Worm (Caenorhabditis elegans) whole organism, young adult: ENCODE results near the gene F31F4.11.

Experiments
- B0261.1 ChIP-seq: sonication (generic microtip); optimal IDR thresholded peaks from 2 replicates; lab custom pipeline; 2016; ENCODE audit warnings: mild to moderate bottlenecking, missing genetic modification characterization, moderate library complexity, missing compliant biosample characterization
- C06A6.2 ChIP-seq: fragments of 200-800 bp; sonication (Bioruptor generic); conservative IDR thresholded peaks from 2 replicates; pipeline ENCODE4 v1.3.6; 2022; ENCODE audit warnings: missing genetic modification characterization, missing compliant biosample characterization
- C17E4.6 ChIP-seq: fragments of 200-800 bp; sonication (Bioruptor generic); IDR thresholded peaks from 2 replicates; pipeline ENCODE4 v1.3.6; 2022; ENCODE audit warnings: missing genetic modification reagents, missing genetic modification characterization, missing compliant biosample characterization
- F22D6.2 ChIP-seq: sonication (generic microtip); optimal IDR thresholded peaks from 2 replicates; lab custom pipeline; 2016; ENCODE audit warnings: mild to moderate bottlenecking, missing genetic modification characterization, missing compliant biosample characterization
- F23B12.7 ChIP-seq: sonication (generic microtip); optimal IDR thresholded peaks from 2 replicates; lab custom pipeline; 2017; ENCODE audit warnings: missing genetic modification characterization, mild to moderate bottlenecking, missing compliant biosample characterization, antibody characterized with exemption, moderate library complexity; ENCODE audit not compliant: insufficient read depth
- F33H1.4 ChIP-seq: fragments of 200-800 bp; sonication (Bioruptor generic); IDR thresholded peaks from 2 replicates; pipeline ENCODE4 v1.3.6; 2022; ENCODE audit warnings: missing genetic modification reagents, missing genetic modification characterization, missing compliant biosample characterization
- K11D2.4 ChIP-seq: fragments of 200-800 bp; sonication (Bioruptor generic); IDR thresholded peaks from 2 replicates; pipeline ENCODE4 v1.3.6; 2022; ENCODE audit warnings: missing genetic modification reagents, missing genetic modification characterization, missing compliant biosample characterization
- Y56A3A.18 ChIP-seq: fragments of 200-800 bp; sonication (Bioruptor generic); IDR thresholded peaks from 2 replicates; pipeline ENCODE4 v1.3.6; 2022; ENCODE audit warnings: missing genetic modification reagents, missing genetic modification characterization, missing compliant biosample characterization
- ZK185.1 ChIP-seq: sonication (generic microtip); optimal IDR thresholded peaks from 2 replicates; lab custom pipeline; 2016; ENCODE audit warnings: mild to moderate bottlenecking, missing genetic modification characterization, missing compliant biosample characterization; ENCODE audit not compliant: poor library complexity, severe bottlenecking
- ama-1 ChIP-seq, 3 experiments: fragments of 150-350 bp in 1 of 3; sonication (generic microtip) in 2 of 3; optimal IDR thresholded peaks; 2 replicates each; lab custom pipeline; 2014 to 2018; ENCODE audit warnings: missing biosample characterization in 2 of 3, missing genetic modification characterization in 2 of 3, missing genetic modification reagents in 2 of 3
- bed-1 ChIP-seq: fragments of 200-800 bp; sonication (Bioruptor generic); IDR thresholded peaks from 2 replicates; pipeline ENCODE4 v1.3.6; 2022; ENCODE audit warnings: missing genetic modification reagents, missing genetic modification characterization, missing compliant biosample characterization
- cebp-1 ChIP-seq, 2 experiments: fragments of 200-800 bp in 1 of 2; sonication (Bioruptor generic) in 1 of 2; sonication (generic microtip) in 1 of 2; IDR thresholded peaks in 1 of 2; optimal IDR thresholded peaks in 1 of 2; 2 replicates each; pipeline versions ENCODE4 v1.3.6 to Lab custom; 2017 to 2022; ENCODE audit warnings: missing compliant biosample characterization in 2 of 2, missing genetic modification characterization in 2 of 2, mild to moderate bottlenecking in 1 of 2, missing genetic modification reagents in 1 of 2, moderate library complexity in 1 of 2
- ceh-27 ChIP-seq: fragments of 200-800 bp; sonication (Bioruptor generic); optimal IDR thresholded peaks from 2 replicates; lab custom pipeline; 2018; ENCODE audit warnings: mild to moderate bottlenecking, missing genetic modification characterization, moderate library complexity, missing compliant biosample characterization
- ceh-91 ChIP-seq: fragments of 200-800 bp; sonication (Bioruptor generic); IDR thresholded peaks from 2 replicates; pipeline ENCODE4 v1.3.6; 2022; ENCODE audit warnings: missing genetic modification reagents, missing genetic modification characterization, missing compliant biosample characterization
- egrh-3 ChIP-seq: fragments of 200-800 bp; sonication (Bioruptor generic); IDR thresholded peaks from 2 replicates; pipeline ENCODE4 v1.3.6; 2022; ENCODE audit warnings: missing genetic modification reagents, missing genetic modification characterization, missing compliant biosample characterization
- ekl-4 ChIP-seq: fragments of 200-800 bp; sonication (Bioruptor generic); IDR thresholded peaks from 2 replicates; pipeline ENCODE4 v1.3.6; 2022; ENCODE audit warnings: missing genetic modification reagents, missing genetic modification characterization, missing compliant biosample characterization
- fkh-3 ChIP-seq: sonication (generic microtip); optimal IDR thresholded peaks from 2 replicates; lab custom pipeline; 2016; ENCODE audit warnings: mild to moderate bottlenecking, missing genetic modification characterization, missing compliant biosample characterization
- gei-17 ChIP-seq: fragments of 200-800 bp; sonication (Bioruptor generic); optimal IDR thresholded peaks from 2 replicates; lab custom pipeline; 2018; ENCODE audit warnings: mild to moderate bottlenecking, missing genetic modification characterization, missing compliant biosample characterization
- hsf-1 ChIP-seq: fragments of 200-800 bp; sonication (Bioruptor generic); IDR thresholded peaks from 2 replicates; pipeline ENCODE4 v1.3.6; 2022; ENCODE audit warnings: missing genetic modification reagents, missing genetic modification characterization, missing compliant biosample characterization
- lsl-1 ChIP-seq: fragments of 200-800 bp; sonication (Bioruptor generic); optimal IDR thresholded peaks from 2 replicates; lab custom pipeline; 2018; ENCODE audit warnings: mild to moderate bottlenecking, missing genetic modification characterization, moderate library complexity, missing compliant biosample characterization
- lsy-27 ChIP-seq: sonication (generic microtip); optimal IDR thresholded peaks from 2 replicates; lab custom pipeline; 2017; ENCODE audit warnings: missing genetic modification characterization, mild to moderate bottlenecking, missing compliant biosample characterization, antibody characterized with exemption, missing genotype, borderline replicate concordance; ENCODE audit not compliant: insufficient read depth
- madf-6 ChIP-seq: fragments of 200-800 bp; sonication (Bioruptor generic); IDR thresholded peaks from 2 replicates; pipeline ENCODE4 v1.3.6; 2022; ENCODE audit warnings: missing genetic modification reagents, missing genetic modification characterization, missing compliant biosample characterization
- mcd-1 ChIP-seq: fragments of 200-800 bp; sonication (Bioruptor generic); IDR thresholded peaks from 2 replicates; pipeline ENCODE4 v1.3.6; 2022; ENCODE audit warnings: missing genetic modification reagents, missing genetic modification characterization, missing compliant biosample characterization
- mes-4 ChIP-seq: sonication (generic microtip); optimal IDR thresholded peaks from 2 replicates; lab custom pipeline; 2016; ENCODE audit warnings: missing genotype, missing genetic modification characterization, missing compliant biosample characterization
- nfyb-1 ChIP-seq: fragments of 200-800 bp; sonication (Bioruptor generic); IDR thresholded peaks from 2 replicates; pipeline ENCODE4 v1.3.6; 2022; ENCODE audit warnings: missing genetic modification reagents, missing genetic modification characterization, missing compliant biosample characterization
- nhr-120 ChIP-seq: fragments of 200-800 bp; sonication (Bioruptor generic); IDR thresholded peaks from 2 replicates; pipeline ENCODE4 v1.3.6; 2022; ENCODE audit warnings: missing genetic modification characterization, missing compliant biosample characterization
- nhr-179 ChIP-seq: sonication (generic microtip); optimal IDR thresholded peaks from 2 replicates; lab custom pipeline; 2016; ENCODE audit warnings: mild to moderate bottlenecking, missing genetic modification characterization, missing compliant biosample characterization
- pha-4 ChIP-seq: fragments of 150-350 bp; sonication (generic microtip); optimal IDR thresholded peaks from 2 replicates; lab custom pipeline; 2014; ENCODE audit warnings: missing biosample characterization, missing genetic modification reagents, missing genetic modification characterization
- rec-8 ChIP-seq, 2 experiments: sonication (generic microtip); optimal IDR thresholded peaks; 2 replicates each; lab custom pipeline; 2016; ENCODE audit warnings: mild to moderate bottlenecking in 2 of 2, missing genetic modification characterization in 2 of 2, missing genetic modification reagents in 2 of 2, missing genotype in 2 of 2, missing biosample characterization in 1 of 2, missing compliant biosample characterization in 1 of 2, moderate library complexity in 1 of 2
- snpc-1.1 ChIP-seq: sonication (generic microtip); optimal IDR thresholded peaks from 2 replicates; lab custom pipeline; 2017; ENCODE audit warnings: missing genetic modification characterization, mild to moderate bottlenecking, missing compliant biosample characterization, antibody characterized with exemption, moderate library complexity, missing genotype, missing genetic modification reagents; ENCODE audit not compliant: insufficient read depth
- snpc-3.4 ChIP-seq: sonication (generic microtip); optimal IDR thresholded peaks from 2 replicates; lab custom pipeline; 2017; ENCODE audit warnings: missing genetic modification characterization, mild to moderate bottlenecking, missing compliant biosample characterization, antibody characterized with exemption, moderate library complexity, missing genotype, missing genetic modification reagents
- tbp1 ChIP-seq: fragments of 200-800 bp; sonication (Bioruptor generic); optimal IDR thresholded peaks from 2 replicates; lab custom pipeline; 2018; ENCODE audit warnings: mild to moderate bottlenecking, missing genetic modification characterization, missing compliant biosample characterization
- tbx-9 ChIP-seq: sonication (generic microtip); optimal IDR thresholded peaks from 2 replicates; lab custom pipeline; 2016; ENCODE audit warnings: borderline replicate concordance, missing genetic modification characterization, inconsistent platforms, missing compliant biosample characterization
- tlf-1 ChIP-seq: fragments of 200-800 bp; sonication (Bioruptor generic); optimal IDR thresholded peaks from 2 replicates; lab custom pipeline; 2018; ENCODE audit warnings: mild to moderate bottlenecking, missing genetic modification characterization, missing compliant biosample characterization
- xnd-1 ChIP-seq: sonication (generic microtip); optimal IDR thresholded peaks from 2 replicates; lab custom pipeline; 2016; ENCODE audit warnings: missing genotype, missing genetic modification reagents, missing genetic modification characterization, missing compliant biosample characterization
- zfh-2 ChIP-seq: fragments of 200-800 bp; sonication (Bioruptor generic); conservative IDR thresholded peaks from 2 replicates; pipeline ENCODE4 v1.3.6; 2022; ENCODE audit warnings: missing genetic modification reagents, missing genetic modification characterization, missing compliant biosample characterization
- ztf-18 ChIP-seq: sonication (generic microtip); optimal IDR thresholded peaks from 2 replicates; lab custom pipeline; 2016; ENCODE audit warnings: missing genotype, mild to moderate bottlenecking, missing genetic modification characterization, missing compliant biosample characterization
- ztf-25 ChIP-seq: fragments of 200-800 bp; sonication (Bioruptor generic); IDR thresholded peaks from 2 replicates; pipeline ENCODE4 v1.3.6; 2022; ENCODE audit warnings: missing genetic modification reagents, missing genetic modification characterization, missing compliant biosample characterization
- ztf-26 ChIP-seq: sonication (generic microtip); optimal IDR thresholded peaks from 2 replicates; lab custom pipeline; 2017; ENCODE audit warnings: missing genetic modification characterization, missing compliant biosample characterization

Gene F31F4.11

DNA sequence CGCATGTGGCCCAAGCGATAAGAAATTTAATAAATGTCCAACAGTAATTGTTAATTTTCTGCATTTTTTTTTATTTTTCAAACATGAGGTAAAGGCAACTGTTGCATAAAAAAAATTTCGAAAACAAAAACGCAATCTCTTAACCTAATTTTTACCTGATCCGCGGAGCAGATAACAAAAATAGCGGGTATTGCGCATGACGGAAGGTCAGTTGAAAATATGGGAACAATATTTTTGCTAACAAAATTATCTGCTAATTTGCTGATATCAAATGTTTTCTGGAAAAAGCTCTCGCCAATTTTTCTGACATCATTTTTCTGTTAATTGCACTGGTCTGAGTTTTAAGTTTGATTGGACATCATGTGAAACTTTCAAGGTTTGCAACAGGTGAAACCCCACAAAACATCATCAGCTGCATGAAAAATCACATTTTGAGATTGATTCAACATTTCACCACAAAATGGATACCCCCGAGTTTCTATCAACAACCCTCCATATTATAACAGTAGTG is at the start of gene F31F4.11, which contains the start of gene srh-266:
F31F4.11 (minus strand) TSS at position 101 of the 511 bp plus-strand sequence.
srh-266 (plus strand) TSS at position 461 of the 511 bp plus-strand sequence.
- TF ChIP-seq F22D6.2 (tag; lab: Kevin White, UChicago), result no peak
- no peak for TF ChIP-seq Y56A3A.18 (GFP tag; lab: Robert Waterston, UW)
- TF ChIP-seq tlf-1 (GFP tag; lab: Kevin White, UChicago), result no peak
- no peak for TF ChIP-seq rec-8 (tag; optimal IDR thresholded peaks at IDR 0.05; lab: Kevin White, UChicago)
- TF ChIP-seq lsl-1 (GFP tag; lab: Kevin White, UChicago), result no peak
- TF ChIP-seq K11D2.4 (GFP tag; lab: Robert Waterston, UW), result no peak
- TF ChIP-seq B0261.1 (tag; lab: Kevin White, UChicago), result no peak
- no peak for TF ChIP-seq F23B12.7 (tag; lab: Kevin White, UChicago)
- TF ChIP-seq madf-6 (GFP tag; lab: Robert Waterston, UW), result no peak
- no peak for TF ChIP-seq ama-1 (optimal IDR thresholded peaks at IDR 0.05; lab: Kevin White, UChicago)
- TF ChIP-seq ama-1 (GFP tag; optimal IDR thresholded peaks at IDR 0.05; lab: Kevin White, UChicago), result no peak
- no peak for TF ChIP-seq tbp1 (GFP tag; lab: Kevin White, UChicago)
- no peak for TF ChIP-seq ceh-91 (GFP tag; lab: Robert Waterston, UW)
- TF ChIP-seq cebp-1 (GFP tag; IDR thresholded peaks at IDR 0.05; lab: Robert Waterston, UW), result no peak
- no peak for TF ChIP-seq cebp-1 (tag; optimal IDR thresholded peaks at IDR 0.05; lab: Kevin White, UChicago)

- TF ChIP-seq zfh-2 (GFP tag; lab: Robert Waterston, UW) (no peak), gei-17 (no peak), bed-1 (GFP tag; lab: Robert Waterston, UW) (no peak), nfyb-1 (no peak), fkh-3 (tag; lab: Kevin White, UChicago) (no peak), tbx-9 (tag; lab: Kevin White, UChicago) (no peak), mcd-1 (GFP tag; lab: Robert Waterston, UW) (no peak), egrh-3 (GFP tag; lab: Robert Waterston, UW) (no peak), nhr-179 (no peak), ztf-26 (tag; lab: Kevin White, UChicago) (no peak), pha-4 (no peak), snpc-1.1 (tag; lab: Kevin White, UChicago) (no peak), snpc-3.4 (tag; lab: Kevin White, UChicago) (no peak), ceh-91 (GFP tag; lab: Robert Waterston, UW) (no peak), ztf-25 (GFP tag; lab: Robert Waterston, UW) (no peak)
- TF ChIP-seq, all 124 proteins: peak for 0
These were observed 48.6 kb upstream of the F31F4.11 start, which contains the start of gene cyp-33C11 for ce11 chrV:712882-713281. Gene cyp-33C11, minus strand, starts transcription at chrV:712982.

- TF ChIP-seq ztf-25 (GFP tag; lab: Robert Waterston, UW) (no peak), lsy-27 (tag; lab: Kevin White, UChicago) (no peak), C17E4.6 (GFP tag; lab: Robert Waterston, UW) (no peak), snpc-1.1 (tag; lab: Kevin White, UChicago) (no peak), ztf-18 (tag; lab: Kevin White, UChicago) (no peak), F33H1.4 (GFP tag; lab: Robert Waterston, UW) (no peak), nhr-120 (no peak), pha-4 (no peak), xnd-1 (tag; lab: Kevin White, UChicago) (no peak), ztf-26 (tag; lab: Kevin White, UChicago) (no peak), hsf-1 (GFP tag; lab: Robert Waterston, UW) (no peak), ceh-27 (GFP tag; lab: Kevin White, UChicago) (no peak), lsl-1 (GFP tag; lab: Kevin White, UChicago) (no peak), C06A6.2 (GFP tag; lab: Robert Waterston, UW) (no peak), mes-4 (tag; lab: Kevin White, UChicago) (no peak), nhr-179 (no peak), ekl-4 (GFP tag; lab: Robert Waterston, UW) (no peak), ZK185.1 (tag; lab: Kevin White, UChicago) (no peak)
These were observed 44.6 kb upstream of the F31F4.11 start, which contains the start of gene srbc-39 for ce11 chrV:708808-709207. Gene srbc-39, plus strand, starts transcription at chrV:709108.
